Fruit fly (Drosophila melanogaster) whole organism, embryonic: Measurements from ENCODE around the gene SMSr.
A peak's percentile ranks its signal among the peaks of the same experiment; 100 is the strongest.

Source experiments
- Abd-B ChIP-seq: fragments of 200-800 bp; sonication (Bioruptor generic); optimal IDR thresholded peaks from 2 replicates; lab custom pipeline; 2018; ENCODE audit warnings: missing biosample characterization, mild to moderate bottlenecking, missing genetic modification characterization, moderate library complexity
- CG10543 ChIP-seq: fragments of 200-800 bp; sonication (Bioruptor generic); optimal IDR thresholded peaks from 3 replicates; lab custom pipeline; 2017; ENCODE audit warnings: missing biosample characterization, mild to moderate bottlenecking, missing genetic modification characterization, moderate library complexity
- CG11504 ChIP-seq: fragments of 200-800 bp; sonication (Bioruptor generic); optimal IDR thresholded peaks from 3 replicates; lab custom pipeline; 2019; ENCODE audit warnings: missing biosample characterization, mild to moderate bottlenecking, missing genetic modification characterization, moderate library complexity
- CG12071 ChIP-seq: fragments of 200-800 bp; sonication (Bioruptor generic); optimal IDR thresholded peaks from 3 replicates; lab custom pipeline; 2018; ENCODE audit warnings: missing biosample characterization, mild to moderate bottlenecking, missing genetic modification characterization
- CG14710 ChIP-seq: fragments of 200-800 bp; sonication (Bioruptor generic); optimal IDR thresholded peaks from 3 replicates; lab custom pipeline; 2019; ENCODE audit warnings: missing biosample characterization, mild to moderate bottlenecking, missing genetic modification characterization, moderate library complexity
- CG1603 ChIP-seq: fragments of 200-800 bp; sonication (Bioruptor generic); optimal IDR thresholded peaks from 2 replicates; lab custom pipeline; 2019; ENCODE audit warnings: missing biosample characterization, mild to moderate bottlenecking, missing genetic modification characterization, moderate library complexity
- CG17568 ChIP-seq: fragments of 200-800 bp; sonication (Bioruptor generic); optimal IDR thresholded peaks from 2 replicates; lab custom pipeline; 2018; ENCODE audit warnings: missing biosample characterization, mild to moderate bottlenecking, missing genetic modification characterization, moderate library complexity
- CG32532 ChIP-seq: fragments of 200-800 bp; sonication (Bioruptor generic); IDR thresholded peaks from 2 replicates; pipeline ENCODE4 v1.3.6; 2022; ENCODE audit warnings: missing biosample characterization, missing genetic modification characterization
- CG3281 ChIP-seq: fragments of 200-800 bp; sonication (Bioruptor generic); optimal IDR thresholded peaks from 3 replicates; lab custom pipeline; 2017; ENCODE audit warnings: missing biosample characterization, mild to moderate bottlenecking, missing genetic modification characterization
- CG33557 ChIP-seq: fragments of 200-800 bp; sonication (Bioruptor generic); optimal IDR thresholded peaks from 2 replicates; lab custom pipeline; 2019; ENCODE audit warnings: missing biosample characterization, mild to moderate bottlenecking, missing genetic modification characterization, moderate library complexity
- CG34224 ChIP-seq: fragments of 200-800 bp; sonication (Bioruptor generic); IDR thresholded peaks from 3 replicates; pipeline ENCODE4 v1.3.6; 2022; ENCODE audit warnings: missing biosample characterization, missing genetic modification characterization; ENCODE audit not compliant: partially characterized antibody
- CG4360 ChIP-seq: fragments of 200-800 bp; sonication (Bioruptor generic); IDR thresholded peaks from 2 replicates; pipeline ENCODE4 v1.3.6; 2022; ENCODE audit warnings: missing biosample characterization, missing genetic modification characterization
- CG4617 ChIP-seq: fragments of 200-800 bp; sonication (Bioruptor generic); optimal IDR thresholded peaks from 3 replicates; lab custom pipeline; 2016; ENCODE audit warnings: missing biosample characterization, missing genetic modification characterization, borderline replicate concordance
- CG6791 ChIP-seq: fragments of 200-800 bp; sonication (Bioruptor generic); IDR thresholded peaks from 3 replicates; pipeline ENCODE4 v1.3.6; 2022; ENCODE audit warnings: missing biosample characterization, missing genetic modification characterization; ENCODE audit not compliant: partially characterized antibody
- CG6854 ChIP-seq: fragments of 200-800 bp; sonication (Bioruptor generic); optimal IDR thresholded peaks from 3 replicates; lab custom pipeline; 2017; ENCODE audit warnings: missing biosample characterization, mild to moderate bottlenecking, missing genetic modification characterization
- CG7963 ChIP-seq: fragments of 200-800 bp; sonication (Bioruptor generic); IDR thresholded peaks from 3 replicates; pipeline ENCODE4 v1.3.6; 2022; ENCODE audit warnings: missing biosample characterization, missing genetic modification characterization; ENCODE audit not compliant: partially characterized antibody
- CG8388 ChIP-seq: fragments of 200-800 bp; sonication (Bioruptor generic); optimal IDR thresholded peaks from 2 replicates; lab custom pipeline; 2019; ENCODE audit warnings: missing biosample characterization, mild to moderate bottlenecking, missing genetic modification characterization, moderate library complexity
- CG9727 ChIP-seq: fragments of 200-800 bp; sonication (Bioruptor generic); optimal IDR thresholded peaks from 3 replicates; lab custom pipeline; 2017; ENCODE audit warnings: missing biosample characterization, mild to moderate bottlenecking, missing genetic modification characterization
- Dek ChIP-seq: fragments of 200-800 bp; sonication (Bioruptor generic); optimal IDR thresholded peaks from 3 replicates; lab custom pipeline; 2019; ENCODE audit warnings: missing biosample characterization, mild to moderate bottlenecking, missing genetic modification characterization, moderate library complexity
- Fer2 ChIP-seq: fragments of 200-800 bp; sonication (Bioruptor generic); optimal IDR thresholded peaks from 2 replicates; lab custom pipeline; 2018; ENCODE audit warnings: missing biosample characterization, mild to moderate bottlenecking, missing genetic modification characterization, moderate library complexity
- H2.0 ChIP-seq: fragments of 200-800 bp; sonication (Bioruptor generic); IDR thresholded peaks from 2 replicates; pipeline ENCODE4 v1.3.6; 2022; ENCODE audit warnings: missing biosample characterization, missing genetic modification characterization
- HLHmδ ChIP-seq: fragments of 200-800 bp; sonication (Bioruptor generic); optimal IDR thresholded peaks from 2 replicates; lab custom pipeline; 2018; ENCODE audit warnings: missing biosample characterization, mild to moderate bottlenecking, missing genetic modification characterization, moderate library complexity
- Scr ChIP-seq: fragments of 200-800 bp; sonication (Bioruptor generic); IDR thresholded peaks from 2 replicates; pipeline ENCODE4 v1.3.6; 2022; ENCODE audit warnings: missing biosample characterization, missing genetic modification characterization; ENCODE audit not compliant: partially characterized antibody
- Taf1 ChIP-seq: fragments of 200-800 bp; sonication (Bioruptor generic); IDR thresholded peaks from 2 replicates; pipeline ENCODE4 v1.3.6; 2022; ENCODE audit warnings: missing biosample characterization, missing genetic modification characterization
- Vsx1 ChIP-seq: fragments of 200-800 bp; sonication (Bioruptor generic); optimal IDR thresholded peaks from 2 replicates; lab custom pipeline; 2017; ENCODE audit warnings: missing biosample characterization, mild to moderate bottlenecking, missing genetic modification characterization, missing genetic modification reagents
- abd-A ChIP-seq: fragments of 200-800 bp; sonication (Bioruptor generic); optimal IDR thresholded peaks from 3 replicates; lab custom pipeline; 2019; ENCODE audit warnings: missing biosample characterization, mild to moderate bottlenecking, missing genetic modification characterization, moderate library complexity
- aop ChIP-seq: fragments of 200-800 bp; sonication (Bioruptor generic); IDR thresholded peaks from 2 replicates; pipeline ENCODE4 v1.3.6; 2022; ENCODE audit warnings: missing biosample characterization, missing genetic modification characterization
- btn ChIP-seq: fragments of 200-800 bp; sonication (Bioruptor generic); optimal IDR thresholded peaks from 2 replicates; lab custom pipeline; 2016; ENCODE audit warnings: missing biosample characterization, missing genetic modification characterization
- chinmo ChIP-seq: fragments of 200-800 bp; sonication (Bioruptor generic); IDR thresholded peaks from 4 replicates; pipeline ENCODE4 v1.3.6; 2022; ENCODE audit warnings: missing biosample characterization, missing genetic modification characterization; ENCODE audit not compliant: partially characterized antibody
- danr ChIP-seq: fragments of 200-800 bp; sonication (Bioruptor generic); IDR thresholded peaks from 2 replicates; pipeline ENCODE4 v1.3.6; 2022; ENCODE audit warnings: missing biosample characterization, missing genetic modification characterization
- dati ChIP-seq: fragments of 200-800 bp; sonication (Bioruptor generic); IDR thresholded peaks from 2 replicates; pipeline ENCODE4 v1.3.6; 2022; ENCODE audit warnings: missing biosample characterization, missing genetic modification characterization
- emc ChIP-seq: fragments of 200-800 bp; sonication (Bioruptor generic); optimal IDR thresholded peaks from 2 replicates; lab custom pipeline; 2016; ENCODE audit warnings: missing biosample characterization, missing genetic modification characterization
- ftz-f1 ChIP-seq: fragments of 200-800 bp; sonication (Bioruptor generic); optimal IDR thresholded peaks from 2 replicates; lab custom pipeline; 2016; ENCODE audit warnings: missing biosample characterization, missing genetic modification characterization
- fu2 ChIP-seq: fragments of 200-800 bp; sonication (Bioruptor generic); optimal IDR thresholded peaks from 2 replicates; lab custom pipeline; 2016; ENCODE audit warnings: missing biosample characterization, missing genetic modification characterization
- gfzf ChIP-seq: fragments of 200-800 bp; sonication (Bioruptor generic); optimal IDR thresholded peaks from 2 replicates; lab custom pipeline; 2016; ENCODE audit warnings: missing biosample characterization, mild to moderate bottlenecking, missing genetic modification characterization, moderate library complexity
- grau ChIP-seq: fragments of 200-800 bp; optimal IDR thresholded peaks from 3 replicates; lab custom pipeline; 2019; ENCODE audit warnings: missing biosample characterization, mild to moderate bottlenecking, missing genetic modification characterization, moderate library complexity
- hb ChIP-seq: fragments of 200-800 bp; sonication (Bioruptor generic); IDR thresholded peaks from 3 replicates; pipeline ENCODE4 v1.3.6; 2022; ENCODE audit warnings: missing biosample characterization, missing genetic modification characterization; ENCODE audit not compliant: partially characterized antibody
- jigr1 ChIP-seq: fragments of 200-800 bp; sonication (Bioruptor generic); IDR thresholded peaks from 3 replicates; pipeline ENCODE4 v1.3.6; 2022; ENCODE audit warnings: missing biosample characterization, missing genetic modification characterization
- knrl ChIP-seq: fragments of 200-800 bp; sonication (Bioruptor generic); IDR thresholded peaks from 3 replicates; pipeline ENCODE4 v1.3.6; 2022; ENCODE audit warnings: missing biosample characterization, missing genetic modification characterization; ENCODE audit not compliant: partially characterized antibody
- lola ChIP-seq, 3 experiments: fragments of >200 bp in 2 of 3; fragments of 200-800 bp in 1 of 3; sonication (Bioruptor generic) in 1 of 3; optimal IDR thresholded peaks; 2 replicates each; lab custom pipeline; 2017 to 2019; ENCODE audit warnings: missing biosample characterization in 3 of 3, missing genetic modification characterization in 3 of 3, mild to moderate bottlenecking in 1 of 3, moderate library complexity in 1 of 3
- lov ChIP-seq, 2 experiments: fragments of 200-800 bp in 1 of 2; fragments of >200 bp in 1 of 2; sonication (Bioruptor generic) in 1 of 2; IDR thresholded peaks in 1 of 2; optimal IDR thresholded peaks in 1 of 2; 2 replicates in 1 of 2; 3 replicates in 1 of 2; pipeline versions ENCODE4 v1.3.6 to Lab custom; 2017 to 2022; ENCODE audit warnings: missing biosample characterization in 1 of 2, missing genetic modification characterization in 1 of 2
- mirr ChIP-seq: fragments of 200-800 bp; sonication (Bioruptor generic); optimal IDR thresholded peaks from 3 replicates; lab custom pipeline; 2018; ENCODE audit warnings: missing biosample characterization, mild to moderate bottlenecking, missing genetic modification characterization
- repo ChIP-seq: fragments of 200-800 bp; sonication (Bioruptor generic); optimal IDR thresholded peaks from 2 replicates; lab custom pipeline; 2016; ENCODE audit warnings: missing biosample characterization, missing genetic modification characterization
- seq ChIP-seq: fragments of 200-800 bp; sonication (Bioruptor generic); IDR thresholded peaks from 2 replicates; pipeline ENCODE4 v1.3.6; 2022; ENCODE audit warnings: missing biosample characterization, missing genetic modification characterization
- sob ChIP-seq: fragments of 200-800 bp; sonication (Bioruptor generic); IDR thresholded peaks from 2 replicates; pipeline ENCODE4 v1.3.6; 2022; ENCODE audit warnings: missing biosample characterization, missing genetic modification characterization
- tap ChIP-seq: fragments of 200-800 bp; optimal IDR thresholded peaks from 3 replicates; lab custom pipeline; 2019; ENCODE audit warnings: missing biosample characterization, mild to moderate bottlenecking, missing genetic modification characterization, moderate library complexity
- z ChIP-seq: fragments of 200-800 bp; sonication (Bioruptor generic); IDR thresholded peaks from 3 replicates; pipeline ENCODE4 v1.3.6; 2022; ENCODE audit warnings: missing biosample characterization, missing genetic modification characterization
- zf30C ChIP-seq: fragments of 200-800 bp; sonication (Bioruptor generic); optimal IDR thresholded peaks from 3 replicates; lab custom pipeline; 2018; ENCODE audit warnings: missing biosample characterization, mild to moderate bottlenecking, missing genetic modification characterization

Gene SMSr

DNA sequence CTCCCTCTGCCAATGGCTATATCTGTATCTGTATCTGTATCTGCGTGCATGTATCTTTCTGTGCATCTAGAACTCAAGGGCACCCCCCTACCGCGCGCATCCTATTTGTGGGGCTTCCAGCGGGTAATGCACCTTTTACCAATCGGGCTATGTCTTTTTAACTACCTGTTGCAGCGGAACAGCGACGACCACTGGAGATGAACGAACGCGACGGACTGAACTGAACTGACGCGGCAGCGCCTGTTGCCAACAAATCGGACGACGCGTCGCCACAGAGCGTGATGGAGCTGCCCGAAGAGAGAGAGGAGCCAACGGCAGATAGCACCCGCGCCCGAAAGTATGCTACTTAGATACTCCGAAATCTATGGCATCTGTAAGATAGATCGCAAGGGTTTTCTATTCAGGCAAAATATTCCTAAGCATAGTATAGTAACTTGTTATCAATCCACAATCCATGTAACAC, 36.3 kb downstream of the SMSr start, which contains the start of gene Cln7 (continued):
- TF ChIP-seq knrl: 0 out of 3 replicates have a peak, but pooled peaks have one; percentile 27
- TF ChIP-seq CG14710: peak; percentile 20
- TF ChIP-seq CG32532 (GFP tag; lab: Robert Waterston, UW): peak; percentile 46; the same call in 1 of the 2 replicates
- TF ChIP-seq Abd-B (GFP tag; lab: Kevin White, UChicago): no peak
- no peak for TF ChIP-seq CG4617 (GFP tag; lab: Kevin White, UChicago)
- no peak for TF ChIP-seq lola (GFP tag; optimal IDR thresholded peaks at IDR 0.05; lab: Kevin White, UChicago)
- peak; percentile 70 for TF ChIP-seq CG12071 (GFP tag; lab: Kevin White, UChicago)
- TF ChIP-seq dati: no peak
- TF ChIP-seq mirr (GFP tag; lab: Kevin White, UChicago): peak; percentile 67
- TF ChIP-seq fu2 (GFP tag; lab: Kevin White, UChicago): no peak
- TF ChIP-seq Taf1: no peak
- no peak for TF ChIP-seq danr (GFP tag; lab: Robert Waterston, UW)
- peak; percentile 36 for TF ChIP-seq grau (tag; lab: Kevin White, UChicago)
- peak; percentile 56 for TF ChIP-seq CG10543 (GFP tag; lab: Kevin White, UChicago)
- TF ChIP-seq CG8388: peak; percentile 2
- TF ChIP-seq Scr: peak; percentile 46
- TF ChIP-seq CG6791 (GFP tag; lab: Robert Waterston, UW): peak; percentile 69; the same call in 2 of the 3 replicates
- no peak for TF ChIP-seq Vsx1 (GFP tag; lab: Kevin White, UChicago)
- TF ChIP-seq jigr1 (GFP tag; lab: Robert Waterston, UW): no peak
- TF ChIP-seq hb (GFP tag; lab: Robert Waterston, UW): no peak
- peak; percentile 20 for TF ChIP-seq repo
- 0 out of 3 replicates have a peak, but pooled peaks have one; percentile 59 for TF ChIP-seq z
- peak; percentile 64 for TF ChIP-seq CG3281
- 0 out of 2 replicates have a peak, but pooled peaks have one; percentile 24 for TF ChIP-seq aop (GFP tag; lab: Robert Waterston, UW)
- peak; percentile 61 for TF ChIP-seq ftz-f1 (GFP tag; lab: Kevin White, UChicago)
- TF ChIP-seq CG1603 (tag; lab: Kevin White, UChicago): peak; percentile 27
- TF ChIP-seq seq: peak; percentile 25; the same call in 1 of the 2 replicates
- no peak for TF ChIP-seq btn (GFP tag; lab: Kevin White, UChicago)
- peak; percentile 57 for TF ChIP-seq CG6854
- TF ChIP-seq lov (optimal IDR thresholded peaks at IDR 0.05; lab: Kevin White, UChicago): no peak
- TF ChIP-seq lov (GFP tag; IDR thresholded peaks at IDR 0.05; lab: Robert Waterston, UW): peak; percentile 53; the same call in 1 of the 3 replicates
- no peak for TF ChIP-seq emc
- peak; percentile 0 for TF ChIP-seq gfzf
- TF ChIP-seq H2.0 (GFP tag; lab: Robert Waterston, UW): no peak
- 0 out of 2 replicates have a peak, but pooled peaks have one; percentile 9 for TF ChIP-seq CG4360
- no peak for TF ChIP-seq CG7963
- TF ChIP-seq chinmo (GFP tag; lab: Robert Waterston, UW): peak; percentile 87; the same call in 2 of the 4 replicates
- TF ChIP-seq CG33557 (GFP tag; lab: Kevin White, UChicago): no peak
- TF ChIP-seq Dek (tag; lab: Kevin White, UChicago): no peak
- no peak for TF ChIP-seq CG17568
- TF ChIP-seq zf30C (GFP tag; lab: Kevin White, UChicago): no peak
- no peak for TF ChIP-seq CG34224 (GFP tag; lab: Robert Waterston, UW)
- no peak for TF ChIP-seq CG11504 (tag; lab: Kevin White, UChicago)
- TF ChIP-seq CG9727 (GFP tag; lab: Kevin White, UChicago): peak; percentile 40
- peak; percentile 80 for TF ChIP-seq HLHmδ (GFP tag; lab: Kevin White, UChicago)
- no peak for TF ChIP-seq abd-A (tag; lab: Kevin White, UChicago)
- no peak for TF ChIP-seq Fer2 (tag; lab: Kevin White, UChicago)
- TF ChIP-seq tap: no peak
- TF ChIP-seq sob (GFP tag; lab: Robert Waterston, UW): peak; percentile 35; the same call in 1 of the 2 replicates
